Worm (Caenorhabditis elegans) whole organism, L4 larva: Measurements from ENCODE around the gene T10B10.4.

Experiments
- ZK546.5 ChIP-seq, 2 experiments: sonication (generic microtip); optimal IDR thresholded peaks; 2 replicates each; lab custom pipeline; 2017; ENCODE audit warnings: missing biosample characterization in 2 of 2, missing genetic modification characterization in 2 of 2
- nhr-11 ChIP-seq: fragments of 150-350 bp; optimal IDR thresholded peaks from 2 replicates; lab custom pipeline; 2014; ENCODE audit warnings: missing biosample characterization, missing genetic modification characterization
- snpc-4 ChIP-seq: fragments of 150-350 bp; optimal IDR thresholded peaks from 2 replicates; lab custom pipeline; 2014; ENCODE audit warnings: missing biosample characterization, missing genetic modification characterization

DNA sequence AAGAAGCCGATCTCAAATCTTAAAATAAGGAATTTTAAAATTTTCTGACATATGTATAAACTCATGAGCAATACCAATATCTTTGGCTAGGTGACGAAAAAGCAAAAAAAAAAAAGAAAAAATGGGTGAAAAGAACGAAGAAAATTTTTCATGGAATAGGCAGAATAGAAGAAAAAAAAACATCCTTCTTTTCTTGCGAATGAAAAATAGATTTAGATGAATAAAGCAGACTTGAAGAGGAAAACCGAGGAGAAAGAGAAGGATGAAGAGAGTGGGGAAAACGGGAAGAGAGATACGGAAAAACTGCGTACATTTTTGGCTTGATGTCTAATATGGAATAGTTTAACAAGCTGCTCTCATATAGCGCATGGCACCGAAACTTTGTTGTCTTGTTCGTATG lies 41.9 kb downstream of the T10B10.4 start:
- no peak for TF ChIP-seq ZK546.5 (tag; optimal IDR thresholded peaks at IDR 0.05; lab: Kevin White, UChicago)
- no peak for TF ChIP-seq nhr-11 (tag; lab: Kevin White, UChicago)
- TF ChIP-seq snpc-4 (tag; lab: Kevin White, UChicago), result no peak
